Fruit fly (Drosophila melanogaster) whole organism, embryonic: ENCODE results near the gene Lamtor1.

ENCODE experiments used
- Atf6 ChIP-seq: fragments of 200-800 bp; sonication (Bioruptor generic); IDR thresholded peaks from 2 replicates; pipeline ENCODE4 v1.3.6; 2022; ENCODE audit warnings: missing biosample characterization, missing genetic modification characterization
- CG10267 ChIP-seq: fragments of 200-800 bp; sonication (Bioruptor generic); optimal IDR thresholded peaks from 2 replicates; lab custom pipeline; 2018; ENCODE audit warnings: missing biosample characterization, mild to moderate bottlenecking, missing genetic modification characterization, moderate library complexity
- CG10565 ChIP-seq: fragments of 200-800 bp; sonication (Bioruptor generic); optimal IDR thresholded peaks from 3 replicates; lab custom pipeline; 2016; ENCODE audit warnings: missing biosample characterization, mild to moderate bottlenecking, missing genetic modification characterization
- CG11093 ChIP-seq: fragments of 200-800 bp; sonication (Bioruptor generic); IDR thresholded peaks from 3 replicates; pipeline ENCODE4 v1.3.6; 2022; ENCODE audit warnings: missing biosample characterization, missing genetic modification characterization
- CG12155 ChIP-seq: fragments of 200-800 bp; sonication (Bioruptor generic); optimal IDR thresholded peaks from 3 replicates; lab custom pipeline; 2016; ENCODE audit warnings: missing biosample characterization, missing genetic modification characterization
- CG12219 ChIP-seq: fragments of 200-800 bp; sonication (Bioruptor generic); optimal IDR thresholded peaks from 3 replicates; lab custom pipeline; 2018; ENCODE audit warnings: missing biosample characterization, mild to moderate bottlenecking, missing genetic modification characterization
- CG12236 ChIP-seq: fragments of 200-800 bp; sonication (Bioruptor generic); optimal IDR thresholded peaks from 2 replicates; lab custom pipeline; 2016; ENCODE audit warnings: missing biosample characterization, missing genetic modification characterization
- CG1233 ChIP-seq: fragments of 200-800 bp; sonication (Bioruptor generic); optimal IDR thresholded peaks from 4 replicates; lab custom pipeline; 2018; ENCODE audit warnings: missing biosample characterization, mild to moderate bottlenecking, missing genetic modification characterization
- CG13424 ChIP-seq: fragments of 200-800 bp; sonication (Bioruptor generic); optimal IDR thresholded peaks from 2 replicates; lab custom pipeline; 2019; ENCODE audit warnings: missing biosample characterization, mild to moderate bottlenecking, missing genetic modification characterization, moderate library complexity
- CG13624 ChIP-seq: fragments of 200-800 bp; sonication (Bioruptor generic); optimal IDR thresholded peaks from 2 replicates; lab custom pipeline; 2016; ENCODE audit warnings: missing biosample characterization, missing genetic modification characterization
- CG14667 ChIP-seq: fragments of 200-800 bp; sonication (Bioruptor generic); IDR thresholded peaks from 2 replicates; pipeline ENCODE4 v1.3.6; 2022; ENCODE audit warnings: missing biosample characterization, missing genetic modification characterization
- CG15011 ChIP-seq: fragments of 200-800 bp; sonication (Bioruptor generic); optimal IDR thresholded peaks from 3 replicates; lab custom pipeline; 2018; ENCODE audit warnings: missing biosample characterization, mild to moderate bottlenecking, missing genetic modification characterization
- CG15514 ChIP-seq: fragments of 200-800 bp; sonication (Bioruptor generic); optimal IDR thresholded peaks from 3 replicates; lab custom pipeline; 2017; ENCODE audit warnings: missing biosample characterization, missing genetic modification characterization, mild to moderate bottlenecking, moderate library complexity, missing genetic modification reagents
- CG2120 ChIP-seq: fragments of 200-800 bp; sonication (Bioruptor generic); optimal IDR thresholded peaks from 3 replicates; lab custom pipeline; 2016; ENCODE audit warnings: missing biosample characterization, missing genetic modification characterization
- CG2889 ChIP-seq: fragments of 200-800 bp; sonication (Bioruptor generic); IDR thresholded peaks from 3 replicates; pipeline ENCODE4 v1.3.6; 2022; ENCODE audit warnings: missing biosample characterization, missing genetic modification characterization
- CG3281 ChIP-seq: fragments of 200-800 bp; sonication (Bioruptor generic); optimal IDR thresholded peaks from 3 replicates; lab custom pipeline; 2017; ENCODE audit warnings: missing biosample characterization, mild to moderate bottlenecking, missing genetic modification characterization
- CG33213 ChIP-seq: fragments of 200-800 bp; sonication (Bioruptor generic); optimal IDR thresholded peaks from 3 replicates; lab custom pipeline; 2016; ENCODE audit warnings: missing biosample characterization, missing genetic modification characterization
- CG7745 ChIP-seq: fragments of 200-800 bp; sonication (Bioruptor generic); optimal IDR thresholded peaks from 2 replicates; lab custom pipeline; 2018; ENCODE audit warnings: missing biosample characterization, mild to moderate bottlenecking, missing genetic modification characterization, moderate library complexity
- CG8359 ChIP-seq: fragments of 200-800 bp; sonication (Bioruptor generic); optimal IDR thresholded peaks from 2 replicates; lab custom pipeline; 2017; ENCODE audit warnings: missing biosample characterization, mild to moderate bottlenecking, missing genetic modification characterization, borderline replicate concordance
- CG8388 ChIP-seq: fragments of 200-800 bp; sonication (Bioruptor generic); optimal IDR thresholded peaks from 2 replicates; lab custom pipeline; 2019; ENCODE audit warnings: missing biosample characterization, mild to moderate bottlenecking, missing genetic modification characterization, moderate library complexity
- CG8924 ChIP-seq: fragments of 200-800 bp; optimal IDR thresholded peaks from 3 replicates; lab custom pipeline; 2019; ENCODE audit warnings: missing biosample characterization, mild to moderate bottlenecking, missing genetic modification characterization, moderate library complexity
- CG9817 ChIP-seq: fragments of 200-800 bp; sonication (Bioruptor generic); optimal IDR thresholded peaks from 2 replicates; lab custom pipeline; 2018; ENCODE audit warnings: missing biosample characterization, mild to moderate bottlenecking, missing genetic modification characterization, moderate library complexity
- CG9932 ChIP-seq: fragments of 200-800 bp; sonication (Bioruptor generic); IDR thresholded peaks from 2 replicates; pipeline ENCODE4 v1.3.6; 2022; ENCODE audit warnings: missing biosample characterization, missing genetic modification characterization
- ERR ChIP-seq: fragments of 200-800 bp; sonication (Bioruptor generic); optimal IDR thresholded peaks from 2 replicates; lab custom pipeline; 2016; ENCODE audit warnings: missing biosample characterization, missing genetic modification characterization
- Gug ChIP-seq: fragments of 200-800 bp; sonication (Bioruptor generic); IDR thresholded peaks from 4 replicates; pipeline ENCODE4 v1.3.6; 2022; ENCODE audit warnings: missing biosample characterization, missing genetic modification characterization
- Hr51 ChIP-seq, 2 experiments: fragments of 200-800 bp; sonication (Bioruptor generic); optimal IDR thresholded peaks; 2 replicates in 1 of 2; 3 replicates in 1 of 2; lab custom pipeline; 2016 to 2018; ENCODE audit warnings: missing biosample characterization in 2 of 2, missing genetic modification characterization in 2 of 2, mild to moderate bottlenecking in 1 of 2, moderate library complexity in 1 of 2
- Meics ChIP-seq: fragments of 200-800 bp; sonication (Bioruptor generic); optimal IDR thresholded peaks from 2 replicates; lab custom pipeline; 2017; ENCODE audit warnings: missing biosample characterization, mild to moderate bottlenecking, missing genetic modification characterization
- Nf-YA ChIP-seq: fragments of 200-800 bp; sonication (Bioruptor generic); IDR thresholded peaks from 2 replicates; pipeline ENCODE4 v1.3.6; 2022; ENCODE audit warnings: missing biosample characterization, missing genetic modification characterization
- Nf-YB ChIP-seq: fragments of 200-800 bp; sonication (Bioruptor generic); optimal IDR thresholded peaks from 3 replicates; lab custom pipeline; 2019; ENCODE audit warnings: missing biosample characterization, mild to moderate bottlenecking, missing genetic modification characterization, moderate library complexity
- NfI ChIP-seq: fragments of 200-800 bp; sonication (Bioruptor generic); optimal IDR thresholded peaks from 3 replicates; lab custom pipeline; 2018; ENCODE audit warnings: missing biosample characterization, mild to moderate bottlenecking, missing genetic modification characterization, moderate library complexity
- Oli ChIP-seq: fragments of 200-800 bp; sonication (Bioruptor generic); optimal IDR thresholded peaks from 2 replicates; lab custom pipeline; 2018; ENCODE audit warnings: missing biosample characterization, mild to moderate bottlenecking, missing genetic modification characterization, moderate library complexity
- Optix ChIP-seq: fragments of 200-800 bp; sonication (Bioruptor generic); IDR thresholded peaks from 3 replicates; pipeline ENCODE4 v1.3.6; 2022; ENCODE audit warnings: missing biosample characterization, missing genetic modification characterization
- PHDP ChIP-seq: fragments of 200-800 bp; sonication (Bioruptor generic); optimal IDR thresholded peaks from 3 replicates; lab custom pipeline; 2018; ENCODE audit warnings: missing biosample characterization, mild to moderate bottlenecking, missing genetic modification characterization, moderate library complexity
- Ptx1 ChIP-seq: fragments of 200-800 bp; sonication (Bioruptor generic); IDR thresholded peaks from 2 replicates; pipeline ENCODE4 v1.3.6; 2022; ENCODE audit warnings: missing biosample characterization, missing genetic modification characterization
- Spps ChIP-seq: fragments of 200-800 bp; sonication (Bioruptor generic); optimal IDR thresholded peaks from 2 replicates; lab custom pipeline; 2018; ENCODE audit warnings: missing biosample characterization, mild to moderate bottlenecking, missing genetic modification characterization
- ac ChIP-seq: fragments of 200-800 bp; sonication (Bioruptor generic); optimal IDR thresholded peaks from 3 replicates; lab custom pipeline; 2017; ENCODE audit warnings: missing biosample characterization, mild to moderate bottlenecking, missing genetic modification characterization
- al ChIP-seq: fragments of 200-800 bp; sonication (Bioruptor generic); IDR thresholded peaks from 2 replicates; pipeline ENCODE4 v1.3.6; 2022; ENCODE audit warnings: missing biosample characterization, missing genetic modification characterization
- caup ChIP-seq: fragments of 200-800 bp; sonication (Bioruptor generic); optimal IDR thresholded peaks from 3 replicates; lab custom pipeline; 2017; ENCODE audit warnings: missing biosample characterization, mild to moderate bottlenecking, missing genetic modification characterization, moderate library complexity; ENCODE audit not compliant: severe bottlenecking
- dati ChIP-seq: fragments of 200-800 bp; sonication (Bioruptor generic); IDR thresholded peaks from 2 replicates; pipeline ENCODE4 v1.3.6; 2022; ENCODE audit warnings: missing biosample characterization, missing genetic modification characterization
- disco-r ChIP-seq: fragments of 200-800 bp; sonication (Bioruptor generic); optimal IDR thresholded peaks from 2 replicates; lab custom pipeline; 2016; ENCODE audit warnings: missing biosample characterization, missing genetic modification characterization
- dmrt99B ChIP-seq: fragments of 200-800 bp; sonication (Bioruptor generic); optimal IDR thresholded peaks from 2 replicates; lab custom pipeline; 2018; ENCODE audit warnings: missing biosample characterization, mild to moderate bottlenecking, missing genetic modification characterization, moderate library complexity
- fd96Cb ChIP-seq: fragments of 200-800 bp; sonication (Bioruptor generic); optimal IDR thresholded peaks from 2 replicates; lab custom pipeline; 2018; ENCODE audit warnings: missing biosample characterization, mild to moderate bottlenecking, missing genetic modification characterization, moderate library complexity
- fru ChIP-seq: fragments of >200 bp; optimal IDR thresholded peaks from 2 replicates; lab custom pipeline; 2017
- lab ChIP-seq: fragments of 200-800 bp; sonication (Bioruptor generic); optimal IDR thresholded peaks from 3 replicates; lab custom pipeline; 2017; ENCODE audit warnings: missing biosample characterization, missing genetic modification characterization, mild to moderate bottlenecking, moderate library complexity, missing genetic modification reagents
- repo ChIP-seq: fragments of 200-800 bp; sonication (Bioruptor generic); optimal IDR thresholded peaks from 2 replicates; lab custom pipeline; 2016; ENCODE audit warnings: missing biosample characterization, missing genetic modification characterization
- rib ChIP-seq: fragments of 200-800 bp; sonication (Bioruptor generic); IDR thresholded peaks from 2 replicates; pipeline ENCODE4 v1.3.6; 2022; ENCODE audit warnings: missing biosample characterization, missing genetic modification characterization
- run ChIP-seq: fragments of 200-800 bp; sonication (Bioruptor generic); optimal IDR thresholded peaks from 3 replicates; lab custom pipeline; 2018; ENCODE audit warnings: missing biosample characterization, mild to moderate bottlenecking, missing genetic modification characterization
- scrt ChIP-seq: fragments of 200-800 bp; sonication (Bioruptor generic); optimal IDR thresholded peaks from 2 replicates; lab custom pipeline; 2018; ENCODE audit warnings: missing biosample characterization, mild to moderate bottlenecking, missing genetic modification characterization, moderate library complexity
- seq ChIP-seq: fragments of 200-800 bp; sonication (Bioruptor generic); IDR thresholded peaks from 2 replicates; pipeline ENCODE4 v1.3.6; 2022; ENCODE audit warnings: missing biosample characterization, missing genetic modification characterization
- sima ChIP-seq: fragments of 200-800 bp; sonication (Bioruptor generic); optimal IDR thresholded peaks from 2 replicates; lab custom pipeline; 2016; ENCODE audit warnings: missing biosample characterization, missing genetic modification characterization
- zfh2 ChIP-seq: fragments of 200-800 bp; sonication (Bioruptor generic); optimal IDR thresholded peaks from 2 replicates; lab custom pipeline; 2016; ENCODE audit warnings: missing biosample characterization, missing genetic modification characterization

Gene Lamtor1

DNA sequence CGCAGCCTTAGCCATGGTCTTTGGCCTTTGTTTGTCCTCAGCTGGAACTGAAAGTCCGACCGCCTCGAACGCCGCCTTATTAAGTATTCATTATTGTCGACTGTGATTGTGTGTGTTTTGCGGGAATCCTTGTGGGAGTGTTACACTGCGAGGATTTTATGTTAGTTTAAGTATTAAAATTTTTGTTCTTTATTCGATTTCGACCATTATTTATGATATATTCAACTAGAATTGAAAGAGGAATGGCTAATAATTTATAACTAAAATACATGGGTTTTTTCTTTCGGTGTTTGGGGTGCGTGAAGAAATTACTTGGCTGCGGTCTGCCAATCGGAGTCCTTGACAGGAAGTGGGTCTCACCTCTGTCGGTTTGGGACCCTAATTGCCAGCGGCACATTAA is 33.7 kb upstream of the Lamtor1 start (continued):
- TF ChIP-seq CG9932 (no peak), zfh2 (GFP tag; lab: Kevin White, UChicago) (no peak), fru (lab: Kevin White, UChicago) (no peak), Nf-YB (no peak), CG12219 (GFP tag; lab: Kevin White, UChicago) (no peak), Spps (tag; lab: Kevin White, UChicago) (no peak), sima (GFP tag; lab: Kevin White, UChicago) (no peak), Meics (peak; percentile 29), CG13424 (tag; lab: Kevin White, UChicago) (no peak), dati (GFP tag; lab: Robert Waterston, UW) (no peak), Optix (GFP tag; lab: Robert Waterston, UW) (no peak), CG8388 (GFP tag; lab: Kevin White, UChicago) (no peak), al (no peak), run (no peak), CG7745 (tag; lab: Kevin White, UChicago) (no peak), Oli (no peak), ac (GFP tag; lab: Kevin White, UChicago) (no peak), CG13624 (GFP tag; lab: Kevin White, UChicago) (no peak), CG1233 (no peak), fd96Cb (no peak), Hr51 (GFP tag; optimal IDR thresholded peaks at IDR 0.05; lab: Kevin White, UChicago) (peak in 1 of 2 experiments; percentile 29), CG15514 (peak; percentile 34), Ptx1 (no peak), CG10565 (GFP tag; lab: Kevin White, UChicago) (no peak), CG33213 (GFP tag; lab: Kevin White, UChicago) (no peak), Gug (GFP tag; lab: Robert Waterston, UW) (no peak), CG8924 (no peak), caup (GFP tag; lab: Kevin White, UChicago) (peak; percentile 1), CG8359 (GFP tag; lab: Kevin White, UChicago) (no peak), CG9817 (tag; lab: Kevin White, UChicago) (no peak), CG12236 (GFP tag; lab: Kevin White, UChicago) (no peak), CG12155 (GFP tag; lab: Kevin White, UChicago) (no peak), repo (GFP tag; lab: Kevin White, UChicago) (no peak), CG10267 (no peak), CG15011 (GFP tag; lab: Kevin White, UChicago) (no peak), CG2120 (GFP tag; lab: Kevin White, UChicago) (peak; percentile 55), CG2889 (peak; percentile 23; the same call in 1 of the 3 replicates), seq (GFP tag; lab: Robert Waterston, UW) (0 out of 2 replicates have a peak, but pooled peaks have one; percentile 54), CG3281 (peak; percentile 28), NfI (no peak), PHDP (tag; lab: Kevin White, UChicago) (no peak), CG14667 (GFP tag; lab: Robert Waterston, UW) (no peak), CG11093 (peak; percentile 32; the same call in 1 of the 3 replicates), lab (GFP tag; lab: Kevin White, UChicago) (peak; percentile 58), scrt (GFP tag; lab: Kevin White, UChicago) (no peak), dmrt99B (peak; percentile 18), rib (no peak), disco-r (no peak), ERR (GFP tag; lab: Kevin White, UChicago) (no peak), Atf6 (GFP tag; lab: Robert Waterston, UW) (no peak), Nf-YA (GFP tag; lab: Robert Waterston, UW) (no peak)
